Worm (Caenorhabditis elegans): Measurements from ENCODE around the gene H04D03.6.

Gene H04D03.6

ce11 chrIII:10391628-10392027, 47.1 kb downstream of the H04D03.6 start, which contains the start of gene M03C11.9:
Gene M03C11.9, minus strand, starts transcription at chrIII:10391728.
- TF ChIP-seq rbr-2 (tag; optimal IDR thresholded peaks at IDR 0.05) (no peak), unc-62 (GFP tag; optimal IDR thresholded peaks at IDR 0.05 in 1 of 2) (peak in 1 of 2 experiments; percentile 52), unc-62 (tag; optimal IDR thresholded peaks at IDR 0.05) (no peak), set-16 (GFP tag; IDR thresholded peaks at IDR 0.05) (no peak), snpc-1.2 (GFP tag; IDR thresholded peaks at IDR 0.05) (no peak), madf-5 (GFP tag; IDR thresholded peaks at IDR 0.05) (no peak), ama-1 (optimal IDR thresholded peaks at IDR 0.05) (no peak)

DNA sequence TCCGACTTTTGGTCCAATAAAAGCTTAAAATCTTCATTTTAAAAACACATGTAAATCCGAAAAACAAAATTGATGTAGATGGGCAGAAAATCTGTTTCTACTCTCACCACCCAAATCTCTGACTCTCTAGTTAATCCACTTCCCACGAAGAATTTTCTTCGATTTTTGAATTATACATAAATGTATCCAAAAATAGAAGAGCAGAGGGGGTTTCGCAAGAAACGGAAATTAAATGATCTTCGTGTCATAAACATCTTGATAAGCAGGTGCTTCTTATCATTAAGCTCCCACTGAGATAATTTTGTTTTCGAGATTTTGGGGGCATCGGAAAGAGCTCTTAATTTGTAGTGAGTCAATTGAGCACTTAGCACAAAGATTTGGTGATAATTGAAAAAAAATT, 49.1 kb downstream of the H04D03.6 start:
- no peak for TF ChIP-seq fkh-10 (GFP tag; optimal IDR thresholded peaks at IDR 0.05)

Data from whole organism, L4 larva.